Worm (Caenorhabditis elegans) whole organism, L4/young adult: ENCODE results near the gene F37C4.6.

Experiments
- W03F9.2 ChIP-seq: fragments of 150-350 bp; optimal IDR thresholded peaks from 2 replicates; lab custom pipeline; 2014; ENCODE audit warnings: missing biosample characterization, missing genetic modification characterization
- him-1 ChIP-seq: sonication (generic microtip); optimal IDR thresholded peaks from 2 replicates; lab custom pipeline; 2016; ENCODE audit warnings: missing genotype, missing genetic modification reagents, missing genetic modification characterization, missing compliant biosample characterization

DNA sequence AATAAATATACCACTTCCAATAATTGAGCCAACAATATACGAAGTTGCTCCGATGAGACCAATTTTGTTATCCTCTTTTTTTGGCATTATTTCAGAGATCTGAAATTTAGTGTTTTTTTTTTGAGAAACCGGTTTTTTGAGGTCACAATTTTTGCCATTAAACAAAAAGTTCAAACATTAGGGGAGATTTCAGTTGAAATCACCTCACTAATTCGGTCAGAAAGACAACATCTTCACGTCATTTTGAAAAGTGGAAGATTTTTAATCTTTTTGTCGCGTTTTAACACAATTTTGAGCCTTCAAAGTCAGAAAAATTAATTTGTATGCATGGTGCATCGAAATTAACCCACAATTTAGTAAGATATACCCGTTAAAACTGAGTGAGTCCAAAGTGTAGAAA is 13.2 kb downstream of the F37C4.6 start, which contains the start of gene aat-8:
- TF ChIP-seq him-1 (tag; lab: Kevin White, UChicago) (no peak), W03F9.2 (tag; lab: Kevin White, UChicago) (no peak)
